Worm (Caenorhabditis elegans) whole organism, L1 larva: Measurements from ENCODE around the gene W09D6.1.

Experiments
- C16A3.4 ChIP-seq: fragments of 150-350 bp; optimal IDR thresholded peaks from 2 replicates; lab custom pipeline; 2014; ENCODE audit warnings: missing biosample characterization, missing genetic modification characterization
- F16B12.6 ChIP-seq: fragments of 150-350 bp; optimal IDR thresholded peaks from 2 replicates; lab custom pipeline; 2014; ENCODE audit warnings: missing biosample characterization, missing genetic modification characterization
- Y116A8C.19 ChIP-seq: sonication (generic microtip); optimal IDR thresholded peaks from 2 replicates; lab custom pipeline; 2016; ENCODE audit warnings: missing compliant biosample characterization, missing genetic modification characterization, borderline replicate concordance
- alr-1 ChIP-seq: fragments of 200-800 bp; sonication (Bioruptor generic); optimal IDR thresholded peaks from 2 replicates; lab custom pipeline; 2018; ENCODE audit warnings: borderline replicate concordance, mild to moderate bottlenecking, missing genetic modification characterization, missing compliant biosample characterization
- blmp-1 ChIP-seq: fragments of 150-350 bp; optimal IDR thresholded peaks from 2 replicates; lab custom pipeline; 2014; ENCODE audit warnings: missing biosample characterization, missing genetic modification characterization
- ceh-82 ChIP-seq, 3 experiments: fragments of 150-350 bp in 1 of 3; sonication (generic microtip) in 2 of 3; optimal IDR thresholded peaks; 2 replicates each; lab custom pipeline; 2014 to 2017; ENCODE audit warnings: missing biosample characterization in 3 of 3, missing genetic modification characterization in 3 of 3
- ceh-88 ChIP-seq: fragments of 200-800 bp; sonication (Bioruptor generic); IDR thresholded peaks from 2 replicates; pipeline ENCODE4 v1.3.6; 2022; ENCODE audit warnings: missing genetic modification characterization, missing compliant biosample characterization
- ces-1 ChIP-seq: fragments of 150-350 bp; optimal IDR thresholded peaks from 2 replicates; lab custom pipeline; 2014; ENCODE audit warnings: missing biosample characterization, missing genetic modification reagents, missing genetic modification characterization
- dpl-1 ChIP-seq, 3 experiments: fragments of 150-350 bp in 2 of 3; sonication (generic microtip) in 1 of 3; optimal IDR thresholded peaks; 2 replicates each; lab custom pipeline; 2014 to 2017; ENCODE audit warnings: missing biosample characterization in 3 of 3, missing genetic modification characterization in 3 of 3, missing genetic modification reagents in 3 of 3
- efl-1 ChIP-seq, 4 experiments: fragments of 150-350 bp; optimal IDR thresholded peaks in 3 of 4; peaks in 1 of 4; 1 replicate in 1 of 4; 2 replicates in 3 of 4; lab custom pipeline; 2014; ENCODE audit warnings: missing biosample characterization in 2 of 4, missing genetic modification characterization in 2 of 4, missing genetic modification reagents in 2 of 4
- efl-3 ChIP-seq: fragments of 200-800 bp; sonication (Bioruptor generic); optimal IDR thresholded peaks from 2 replicates; lab custom pipeline; 2018; ENCODE audit warnings: mild to moderate bottlenecking, missing genetic modification characterization, missing compliant biosample characterization
- elt-3 ChIP-seq, 6 experiments: fragments of 150-350 bp in 1 of 6; sonication (generic microtip); optimal IDR thresholded peaks; 2 replicates each; lab custom pipeline; 2017 to 2018; ENCODE audit warnings: missing biosample characterization in 6 of 6, missing genetic modification characterization in 6 of 6, inconsistent platforms in 1 of 6
- ets-5 ChIP-seq: fragments of 200-800 bp; sonication (Bioruptor generic); IDR thresholded peaks from 2 replicates; pipeline ENCODE4 v1.3.6; 2022; ENCODE audit warnings: missing genetic modification characterization, missing compliant biosample characterization
- fkh-8 ChIP-seq: sonication (generic microtip); optimal IDR thresholded peaks from 2 replicates; lab custom pipeline; 2016; ENCODE audit warnings: mild to moderate bottlenecking, missing genetic modification characterization, missing compliant biosample characterization
- hlh-4 ChIP-seq: sonication (generic microtip); optimal IDR thresholded peaks from 2 replicates; lab custom pipeline; 2016; ENCODE audit warnings: mild to moderate bottlenecking, missing genetic modification characterization, missing compliant biosample characterization
- hpl-2 ChIP-seq: fragments of 150-350 bp; optimal IDR thresholded peaks from 2 replicates; lab custom pipeline; 2014; ENCODE audit warnings: missing biosample characterization, missing genetic modification reagents, missing genetic modification characterization
- isw-1 ChIP-seq: fragments of 200-800 bp; sonication (Bioruptor generic); IDR thresholded peaks from 2 replicates; pipeline ENCODE4 v1.3.6; 2022; ENCODE audit warnings: missing genetic modification characterization, missing compliant biosample characterization
- lin-14 ChIP-seq: fragments of 200-800 bp; sonication (Bioruptor generic); optimal IDR thresholded peaks from 2 replicates; lab custom pipeline; 2018; ENCODE audit warnings: mild to moderate bottlenecking, missing genetic modification characterization, moderate library complexity, missing compliant biosample characterization
- lin-15B ChIP-seq: fragments of 150-350 bp; sonication (generic microtip); optimal IDR thresholded peaks from 3 replicates; lab custom pipeline; 2014; ENCODE audit warnings: missing biosample characterization, missing genetic modification characterization
- lin-35 ChIP-seq, 2 experiments: fragments of 150-350 bp; optimal IDR thresholded peaks; 2 replicates each; lab custom pipeline; 2014; ENCODE audit warnings: missing biosample characterization in 2 of 2, missing genetic modification characterization in 2 of 2, missing genetic modification reagents in 2 of 2
- lsy-2 ChIP-seq, 2 experiments: fragments of 150-350 bp; optimal IDR thresholded peaks; 2 replicates each; lab custom pipeline; 2014; ENCODE audit warnings: missing biosample characterization in 2 of 2, missing genetic modification characterization in 2 of 2
- mdl-1 ChIP-seq, 2 experiments: fragments of 150-350 bp; optimal IDR thresholded peaks; 2 replicates each; lab custom pipeline; 2014 to 2017; ENCODE audit warnings: missing biosample characterization in 2 of 2, missing genetic modification characterization in 2 of 2, inconsistent platforms in 1 of 2
- mep-1 ChIP-seq: fragments of 150-350 bp; optimal IDR thresholded peaks from 2 replicates; lab custom pipeline; 2014; ENCODE audit warnings: missing biosample characterization, missing genetic modification characterization
- nhr-71 ChIP-seq: sonication (generic microtip); optimal IDR thresholded peaks from 2 replicates; lab custom pipeline; 2016; ENCODE audit warnings: mild to moderate bottlenecking, missing genetic modification characterization, moderate library complexity, missing compliant biosample characterization
- nhr-85 ChIP-seq: sonication (generic microtip); peaks from one replicate; lab custom pipeline; 2016; ENCODE audit warnings: missing genetic modification characterization, inconsistent platforms, missing compliant biosample characterization
- skn-1 ChIP-seq: fragments of 150-350 bp; optimal IDR thresholded peaks from 2 replicates; lab custom pipeline; 2014; ENCODE audit warnings: missing biosample characterization, missing genetic modification characterization
- snu-23 ChIP-seq: sonication (generic microtip); optimal IDR thresholded peaks from 2 replicates; lab custom pipeline; 2016; ENCODE audit warnings: missing genetic modification characterization, missing compliant biosample characterization
- sox-4 ChIP-seq: sonication (generic microtip); optimal IDR thresholded peaks from 2 replicates; lab custom pipeline; 2016; ENCODE audit warnings: missing genetic modification characterization, missing compliant biosample characterization
- tbx-2 ChIP-seq: sonication (generic microtip); optimal IDR thresholded peaks from 2 replicates; lab custom pipeline; 2016; ENCODE audit warnings: missing genetic modification characterization, missing compliant biosample characterization
- unc-130 ChIP-seq: fragments of 150-350 bp; optimal IDR thresholded peaks from 2 replicates; lab custom pipeline; 2017; ENCODE audit warnings: missing biosample characterization, missing genetic modification characterization, inconsistent platforms
- unc-62 ChIP-seq: fragments of 150-350 bp; optimal IDR thresholded peaks from 2 replicates; lab custom pipeline; 2014; ENCODE audit warnings: missing biosample characterization, missing genetic modification reagents, missing genetic modification characterization
- unc-98 ChIP-seq: fragments of 200-800 bp; sonication (Bioruptor generic); IDR thresholded peaks from 2 replicates; pipeline ENCODE4 v1.3.6; 2022; ENCODE audit warnings: missing genetic modification characterization, missing compliant biosample characterization
- ztf-11 ChIP-seq, 2 experiments: sonication (generic microtip); optimal IDR thresholded peaks; 2 replicates each; lab custom pipeline; 2016 to 2017; ENCODE audit warnings: missing genetic modification characterization in 2 of 2, missing biosample characterization in 1 of 2, missing compliant biosample characterization in 1 of 2

The W09D6.1 gene

ce11 chrIII:11039250-11039649 is 29.4 kb upstream of the W09D6.1 start:
- peak; percentile 37 to 47 for TF ChIP-seq efl-1 (optimal IDR thresholded peaks at IDR 0.05; lab: Kevin White, UChicago)
- peak in 1 of 2 experiments; percentile 30 for TF ChIP-seq efl-1 (GFP tag; optimal IDR thresholded peaks at IDR 0.05 in 1 of 2; lab: Kevin White, UChicago)
- peak; percentile 45 for TF ChIP-seq snu-23 (GFP tag; lab: Kevin White, UChicago)
- TF ChIP-seq F16B12.6 (tag; lab: Kevin White, UChicago), result peak; percentile 49
- TF ChIP-seq unc-62 (GFP tag; lab: Kevin White, UChicago), result no peak
- TF ChIP-seq unc-98 (GFP tag; lab: Robert Waterston, UW), result no peak
- TF ChIP-seq lin-14 (GFP tag; lab: Kevin White, UChicago), result peak; percentile 69
- TF ChIP-seq lsy-2 (tag; optimal IDR thresholded peaks at IDR 0.05; lab: Kevin White, UChicago), result peak; percentile 16 to 79
- TF ChIP-seq ceh-82 (tag; optimal IDR thresholded peaks at IDR 0.05; lab: Kevin White, UChicago), result peak in 1 of 3 experiments; percentile 78
- no peak for TF ChIP-seq Y116A8C.19 (tag; lab: Kevin White, UChicago)
- peak; percentile 28 for TF ChIP-seq fkh-8 (tag; lab: Kevin White, UChicago)
- TF ChIP-seq skn-1, result peak; percentile 73
- peak in 1 of 3 experiments; percentile 63 for TF ChIP-seq dpl-1 (GFP tag; optimal IDR thresholded peaks at IDR 0.05; lab: Kevin White, UChicago)
- peak in 1 of 2 experiments; percentile 58 for TF ChIP-seq lin-35 (GFP tag; optimal IDR thresholded peaks at IDR 0.05; lab: Kevin White, UChicago)
- peak; percentile 68 for TF ChIP-seq lin-15B (tag; lab: Kevin White, UChicago)
- TF ChIP-seq C16A3.4 (tag; lab: Kevin White, UChicago), result peak; percentile 38
- TF ChIP-seq mep-1, result peak; percentile 54

- TF ChIP-seq lin-14 (GFP tag; lab: Kevin White, UChicago) (peak; percentile 41), mdl-1 (tag; optimal IDR thresholded peaks at IDR 0.05; lab: Kevin White, UChicago) (peak in 1 of 2 experiments; percentile 48), ztf-11 (tag; optimal IDR thresholded peaks at IDR 0.05; lab: Kevin White, UChicago) (no peak), nhr-85 (tag; lab: Kevin White, UChicago) (no peak), efl-1 (optimal IDR thresholded peaks at IDR 0.05; lab: Kevin White, UChicago) (no peak), efl-1 (GFP tag; optimal IDR thresholded peaks at IDR 0.05 in 1 of 2; lab: Kevin White, UChicago) (peak in 1 of 2 experiments; percentile 86), isw-1 (no peak), ceh-88 (GFP tag; lab: Robert Waterston, UW) (no peak), blmp-1 (peak; percentile 88), unc-130 (tag; lab: Kevin White, UChicago) (no peak), lin-35 (GFP tag; optimal IDR thresholded peaks at IDR 0.05; lab: Kevin White, UChicago) (peak in 1 of 2 experiments; percentile 20)
- TF ChIP-seq, all 84 proteins: peak for 5
Measured at ce11 chrIII:11040606-11041005, 28.0 kb upstream of the W09D6.1 start.

- TF ChIP-seq fkh-8 (tag; lab: Kevin White, UChicago) (no peak), tbx-2 (tag; lab: Kevin White, UChicago) (no peak), alr-1 (tag; lab: Kevin White, UChicago) (no peak), nhr-71 (tag; lab: Kevin White, UChicago) (no peak), sox-4 (no peak), ets-5 (GFP tag; lab: Robert Waterston, UW) (no peak), dpl-1 (GFP tag; optimal IDR thresholded peaks at IDR 0.05; lab: Kevin White, UChicago) (no peak), efl-3 (GFP tag; lab: Kevin White, UChicago) (no peak), ces-1 (GFP tag; lab: Kevin White, UChicago) (no peak), hlh-4 (no peak), efl-1 (optimal IDR thresholded peaks at IDR 0.05; lab: Kevin White, UChicago) (no peak), efl-1 (GFP tag; optimal IDR thresholded peaks at IDR 0.05 in 1 of 2; lab: Kevin White, UChicago) (no peak), ztf-11 (tag; optimal IDR thresholded peaks at IDR 0.05; lab: Kevin White, UChicago) (no peak), snu-23 (GFP tag; lab: Kevin White, UChicago) (no peak)
- TF ChIP-seq, all 84 proteins: peak for 0
Measured at ce11 chrIII:11045196-11045595, 23.5 kb upstream of the W09D6.1 start.

- TF ChIP-seq lin-35 (GFP tag; optimal IDR thresholded peaks at IDR 0.05; lab: Kevin White, UChicago), result peak in 1 of 2 experiments; percentile 28
- TF ChIP-seq lin-14 (GFP tag; lab: Kevin White, UChicago), result peak; percentile 31
- TF ChIP-seq hpl-2 (GFP tag; lab: Kevin White, UChicago), result no peak
- TF ChIP-seq elt-3 (tag; optimal IDR thresholded peaks at IDR 0.05; lab: Kevin White, UChicago), result peak in 1 of 6 experiments; percentile 47
- peak; percentile 80 for TF ChIP-seq blmp-1
- TF ChIP-seq, all 84 proteins: peak for 4
Measured at ce11 chrIII:11046549-11046948, 22.1 kb upstream of the W09D6.1 start.
